Fruit fly (Drosophila melanogaster): ENCODE data around the gene rho-4.

DNA sequence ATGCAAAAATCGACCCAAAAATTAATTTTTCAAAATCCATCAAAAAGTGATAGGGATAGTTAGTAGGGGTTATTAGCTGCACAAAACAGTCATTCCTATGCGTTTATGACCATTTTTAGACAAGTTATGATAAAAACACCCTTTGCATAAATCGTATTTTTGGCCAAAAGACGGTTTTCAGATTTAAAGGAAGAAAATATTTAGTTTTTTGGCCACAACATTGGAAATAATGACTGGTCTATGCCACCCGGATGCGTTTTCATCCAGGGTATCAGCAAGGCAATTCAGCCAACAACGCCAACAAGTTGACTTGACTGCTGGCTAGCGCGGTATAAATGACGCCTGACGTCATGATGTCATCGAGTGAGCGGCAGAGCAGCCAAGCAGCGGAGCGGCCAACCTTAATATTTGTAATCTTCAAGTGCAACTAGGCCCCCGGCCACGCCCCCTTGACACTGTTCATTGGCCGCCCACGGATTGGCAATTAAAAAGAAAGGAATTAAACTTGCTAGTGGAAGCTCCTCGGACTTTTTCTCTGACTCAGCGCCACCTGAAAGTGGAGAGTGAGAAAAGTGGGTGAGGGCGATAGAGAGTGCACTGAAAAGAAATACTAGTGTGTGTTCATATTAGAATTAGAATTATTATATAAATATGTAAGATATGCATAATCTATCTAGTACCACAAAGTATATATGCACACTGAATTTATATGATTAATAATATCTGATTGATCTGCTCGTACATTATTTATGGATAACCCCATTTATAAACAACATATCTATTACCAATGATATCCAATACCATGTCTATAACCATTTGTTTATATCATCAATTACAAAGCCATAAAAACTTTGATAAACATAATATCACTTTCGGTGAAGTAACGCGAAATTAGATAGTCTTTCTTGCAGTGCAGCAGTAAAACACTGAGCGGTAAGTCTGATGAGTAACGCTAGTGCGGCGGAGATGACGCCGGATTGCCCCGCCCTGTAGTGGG is 39.6 kb upstream of the rho-4 start:
- no peak for TF ChIP-seq psq (optimal IDR thresholded peaks at IDR 0.05)
- TF ChIP-seq EcR (GFP tag; optimal IDR thresholded peaks at IDR 0.05) = no peak
- TF ChIP-seq usp (GFP tag; optimal IDR thresholded peaks at IDR 0.05) = no peak
- TF ChIP-seq CG8478 (optimal IDR thresholded peaks at IDR 0.05) = no peak

Measured in whole organism.